Worm (Caenorhabditis elegans) whole organism, young adult: ENCODE data around the gene sre-14.

Experiments
- B0019.2 ChIP-seq: fragments of 200-800 bp; sonication (Bioruptor generic); conservative IDR thresholded peaks from 2 replicates; pipeline ENCODE4 v1.3.6; 2022; ENCODE audit warnings: missing genetic modification reagents, missing genetic modification characterization, missing compliant biosample characterization
- B0261.1 ChIP-seq: sonication (generic microtip); optimal IDR thresholded peaks from 2 replicates; lab custom pipeline; 2016; ENCODE audit warnings: mild to moderate bottlenecking, missing genetic modification characterization, moderate library complexity, missing compliant biosample characterization
- F10E7.11 ChIP-seq: sonication (generic microtip); optimal IDR thresholded peaks from 2 replicates; lab custom pipeline; 2017; ENCODE audit warnings: mild to moderate bottlenecking, missing genetic modification characterization, moderate library complexity, missing compliant biosample characterization
- F55B11.4 ChIP-seq: sonication (generic microtip); optimal IDR thresholded peaks from 2 replicates; lab custom pipeline; 2016; ENCODE audit warnings: missing compliant biosample characterization, missing genetic modification characterization, borderline replicate concordance; ENCODE audit not compliant: insufficient read depth
- T26A5.8 ChIP-seq: sonication (generic microtip); optimal IDR thresholded peaks from 2 replicates; lab custom pipeline; 2016; ENCODE audit warnings: missing genetic modification characterization, missing compliant biosample characterization
- Y53F4B.3 ChIP-seq: fragments of 200-800 bp; sonication (Bioruptor generic); IDR thresholded peaks from 2 replicates; pipeline ENCODE4 v1.3.6; 2022; ENCODE audit warnings: missing genetic modification reagents, missing genetic modification characterization, missing compliant biosample characterization
- Y53G8AR.9 ChIP-seq: fragments of 200-800 bp; sonication (Bioruptor generic); conservative IDR thresholded peaks from 2 replicates; pipeline ENCODE4 v1.3.6; 2022; ENCODE audit warnings: missing genetic modification reagents, missing genetic modification characterization, missing compliant biosample characterization
- ZK185.1 ChIP-seq: sonication (generic microtip); optimal IDR thresholded peaks from 2 replicates; lab custom pipeline; 2016; ENCODE audit warnings: mild to moderate bottlenecking, missing genetic modification characterization, missing compliant biosample characterization; ENCODE audit not compliant: poor library complexity, severe bottlenecking
- aptf-2 ChIP-seq: fragments of 200-800 bp; sonication (Bioruptor generic); conservative IDR thresholded peaks from 2 replicates; pipeline ENCODE4 v1.3.6; 2022; ENCODE audit warnings: missing genetic modification reagents, missing genetic modification characterization, missing compliant biosample characterization
- atf-7 ChIP-seq: sonication (generic microtip); optimal IDR thresholded peaks from 2 replicates; lab custom pipeline; 2017; ENCODE audit warnings: mild to moderate bottlenecking, missing genetic modification characterization, missing compliant biosample characterization
- attf-3 ChIP-seq: fragments of 200-800 bp; sonication (Bioruptor generic); conservative IDR thresholded peaks from 2 replicates; pipeline ENCODE4 v1.3.6; 2022; ENCODE audit warnings: missing genetic modification reagents, missing genetic modification characterization, missing compliant biosample characterization
- cebp-1 ChIP-seq, 2 experiments: fragments of 200-800 bp in 1 of 2; sonication (Bioruptor generic) in 1 of 2; sonication (generic microtip) in 1 of 2; IDR thresholded peaks in 1 of 2; optimal IDR thresholded peaks in 1 of 2; 2 replicates each; pipeline versions ENCODE4 v1.3.6 to Lab custom; 2017 to 2022; ENCODE audit warnings: missing compliant biosample characterization in 2 of 2, missing genetic modification characterization in 2 of 2, mild to moderate bottlenecking in 1 of 2, missing genetic modification reagents in 1 of 2, moderate library complexity in 1 of 2
- cebp-2 ChIP-seq: fragments of 200-800 bp; sonication (Bioruptor generic); IDR thresholded peaks from 2 replicates; pipeline ENCODE4 v1.3.6; 2022; ENCODE audit warnings: missing genetic modification characterization, missing compliant biosample characterization
- ceh-91 ChIP-seq: fragments of 200-800 bp; sonication (Bioruptor generic); IDR thresholded peaks from 2 replicates; pipeline ENCODE4 v1.3.6; 2022; ENCODE audit warnings: missing genetic modification reagents, missing genetic modification characterization, missing compliant biosample characterization
- die-1 ChIP-seq: sonication (generic microtip); optimal IDR thresholded peaks from 2 replicates; lab custom pipeline; 2016; ENCODE audit warnings: missing genotype, mild to moderate bottlenecking, missing genetic modification characterization, missing compliant biosample characterization
- dpff-1 ChIP-seq: sonication (generic microtip); optimal IDR thresholded peaks from 2 replicates; lab custom pipeline; 2017; ENCODE audit warnings: mild to moderate bottlenecking, missing genetic modification characterization, missing compliant biosample characterization
- efl-1 ChIP-seq: fragments of 150-350 bp; optimal IDR thresholded peaks from 2 replicates; lab custom pipeline; 2014; ENCODE audit warnings: missing biosample characterization, missing genetic modification reagents, missing genetic modification characterization
- egrh-3 ChIP-seq: fragments of 200-800 bp; sonication (Bioruptor generic); IDR thresholded peaks from 2 replicates; pipeline ENCODE4 v1.3.6; 2022; ENCODE audit warnings: missing genetic modification reagents, missing genetic modification characterization, missing compliant biosample characterization
- lin-40 ChIP-seq: sonication (generic microtip); optimal IDR thresholded peaks from 2 replicates; lab custom pipeline; 2016; ENCODE audit warnings: missing genetic modification characterization, mild to moderate bottlenecking, missing compliant biosample characterization, missing genotype, missing genetic modification reagents
- lsy-27 ChIP-seq: sonication (generic microtip); optimal IDR thresholded peaks from 2 replicates; lab custom pipeline; 2017; ENCODE audit warnings: missing genetic modification characterization, mild to moderate bottlenecking, missing compliant biosample characterization, antibody characterized with exemption, missing genotype, borderline replicate concordance; ENCODE audit not compliant: insufficient read depth
- madf-8 ChIP-seq: fragments of 200-800 bp; sonication (Bioruptor generic); conservative IDR thresholded peaks from 2 replicates; pipeline ENCODE4 v1.3.6; 2022; ENCODE audit warnings: missing genetic modification reagents, missing genetic modification characterization, missing compliant biosample characterization
- mes-4 ChIP-seq: sonication (generic microtip); optimal IDR thresholded peaks from 2 replicates; lab custom pipeline; 2016; ENCODE audit warnings: missing genotype, missing genetic modification characterization, missing compliant biosample characterization
- nfya-2 ChIP-seq: fragments of 200-800 bp; sonication (Bioruptor generic); IDR thresholded peaks from 2 replicates; pipeline ENCODE4 v1.3.6; 2022; ENCODE audit warnings: missing genetic modification reagents, missing genetic modification characterization, missing compliant biosample characterization
- nhr-120 ChIP-seq: fragments of 200-800 bp; sonication (Bioruptor generic); IDR thresholded peaks from 2 replicates; pipeline ENCODE4 v1.3.6; 2022; ENCODE audit warnings: missing genetic modification characterization, missing compliant biosample characterization
- pbrm-1 ChIP-seq: fragments of 200-800 bp; sonication (Bioruptor generic); IDR thresholded peaks from 2 replicates; pipeline ENCODE4 v1.3.6; 2022; ENCODE audit warnings: missing genetic modification reagents, missing genetic modification characterization, missing compliant biosample characterization
- xnd-1 ChIP-seq: sonication (generic microtip); optimal IDR thresholded peaks from 2 replicates; lab custom pipeline; 2016; ENCODE audit warnings: missing genotype, missing genetic modification reagents, missing genetic modification characterization, missing compliant biosample characterization
- zfh-2 ChIP-seq: fragments of 200-800 bp; sonication (Bioruptor generic); conservative IDR thresholded peaks from 2 replicates; pipeline ENCODE4 v1.3.6; 2022; ENCODE audit warnings: missing genetic modification reagents, missing genetic modification characterization, missing compliant biosample characterization
- ztf-22 ChIP-seq: fragments of 200-800 bp; sonication (Bioruptor generic); optimal IDR thresholded peaks from 2 replicates; lab custom pipeline; 2018; ENCODE audit warnings: mild to moderate bottlenecking, missing genetic modification characterization, moderate library complexity, missing compliant biosample characterization
- ztf-25 ChIP-seq: fragments of 200-800 bp; sonication (Bioruptor generic); IDR thresholded peaks from 2 replicates; pipeline ENCODE4 v1.3.6; 2022; ENCODE audit warnings: missing genetic modification reagents, missing genetic modification characterization, missing compliant biosample characterization

Gene sre-14

DNA sequence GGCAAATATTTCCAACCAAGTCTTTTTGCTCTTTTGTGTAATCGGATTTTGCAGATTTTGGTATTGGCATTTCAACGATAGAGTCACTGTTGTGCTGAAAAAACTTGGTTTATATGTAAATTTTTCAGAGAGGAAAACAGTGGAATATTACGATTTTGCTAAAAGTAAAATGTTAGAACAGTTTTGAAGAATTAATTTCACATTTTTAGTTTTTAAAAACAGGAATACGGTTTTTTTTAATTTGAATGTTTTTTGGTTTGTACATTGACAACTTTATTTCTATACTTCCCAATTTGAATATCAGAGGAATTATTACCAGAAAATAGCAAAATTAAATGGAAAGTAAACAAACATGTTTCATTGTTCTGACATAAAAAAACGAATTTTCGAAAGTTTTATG lies 8.7 kb downstream of the sre-14 start, which contains the start of gene dnj-26:
Gene dnj-26, minus strand, starts transcription at position 101 of the 400 bp plus-strand sequence.
- no peak for TF ChIP-seq Y53G8AR.9 (GFP tag; lab: Robert Waterston, UW)
- no peak for TF ChIP-seq ZK185.1 (tag; lab: Kevin White, UChicago)
- no peak for TF ChIP-seq nfya-2
- no peak for TF ChIP-seq nhr-120
- TF ChIP-seq F10E7.11: no peak
- no peak for TF ChIP-seq pbrm-1 (GFP tag; lab: Robert Waterston, UW)
- no peak for TF ChIP-seq B0019.2 (GFP tag; lab: Robert Waterston, UW)
- no peak for TF ChIP-seq madf-8 (GFP tag; lab: Robert Waterston, UW)
- TF ChIP-seq lin-40: no peak
- TF ChIP-seq Y53F4B.3 (GFP tag; lab: Robert Waterston, UW): no peak
- TF ChIP-seq cebp-1 (GFP tag; IDR thresholded peaks at IDR 0.05; lab: Robert Waterston, UW): no peak
- no peak for TF ChIP-seq cebp-1 (tag; optimal IDR thresholded peaks at IDR 0.05; lab: Kevin White, UChicago)

DNA sequence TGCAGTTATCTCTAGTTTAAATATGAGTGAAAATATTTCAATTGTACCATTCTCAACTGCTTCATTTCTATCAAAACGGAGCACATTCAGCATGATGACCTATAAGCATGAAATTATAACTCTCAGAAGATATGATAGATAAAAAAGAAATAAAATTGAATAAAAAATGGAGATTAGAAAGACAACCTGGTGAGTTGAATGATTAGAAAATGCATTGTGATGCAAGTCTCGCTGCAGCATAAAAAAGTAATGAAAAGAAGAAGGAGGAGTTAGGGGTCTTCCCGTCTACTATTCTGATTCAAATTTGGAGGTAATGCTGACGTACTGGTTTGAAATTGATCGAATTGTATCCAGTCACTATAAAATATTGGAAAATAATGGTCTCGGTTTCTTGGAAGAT lies 16.5 kb downstream of the sre-14 start, which contains the start of gene sre-15:
Gene sre-15, minus strand, starts transcription at position 101 of the 400 bp plus-strand sequence.
- TF ChIP-seq F55B11.4 (tag; lab: Kevin White, UChicago): no peak

DNA sequence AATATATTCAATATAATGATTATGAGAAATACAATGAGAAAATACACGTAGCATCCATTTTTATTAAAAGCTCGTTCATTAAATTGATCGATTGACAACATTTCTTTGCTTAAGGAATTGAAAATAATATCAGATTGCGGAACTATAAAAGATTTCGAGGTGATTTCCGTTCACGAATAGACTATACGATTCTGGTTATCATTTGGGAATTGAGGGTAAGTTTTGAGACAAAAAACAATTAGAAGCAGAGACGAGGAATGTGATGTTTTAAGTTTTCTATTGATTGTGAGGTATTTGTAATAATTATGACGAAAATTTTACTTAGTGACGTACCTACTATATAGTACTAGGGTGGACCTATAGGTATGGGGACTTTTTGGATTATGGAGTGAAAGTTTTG lies 22.4 kb downstream of the sre-14 start, which contains the start of gene sre-19:
Gene sre-19, minus strand, starts transcription at position 101 of the 400 bp plus-strand sequence.
- TF ChIP-seq ceh-91 (GFP tag; lab: Robert Waterston, UW): no peak
- TF ChIP-seq mes-4 (tag; lab: Kevin White, UChicago): no peak

DNA sequence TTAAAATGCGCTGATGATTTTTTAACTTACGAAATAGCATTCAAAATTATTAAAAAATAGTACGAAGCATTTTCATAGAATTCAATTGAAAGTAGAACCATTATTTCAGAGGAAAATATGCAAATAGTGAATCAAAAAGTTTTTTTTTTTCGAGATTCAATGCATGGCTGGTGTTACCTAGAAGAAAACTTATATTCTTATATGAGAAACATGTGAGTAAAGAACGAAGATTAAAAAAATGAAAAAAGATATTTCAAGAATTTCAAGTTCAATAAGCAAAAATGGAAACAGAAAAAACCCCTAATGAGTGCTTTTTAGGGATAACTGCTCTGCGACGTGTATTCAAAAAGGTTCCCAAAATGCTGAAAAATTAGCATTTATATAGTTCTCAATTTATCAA lies 25.2 kb downstream of the sre-14 start, which contains the start of gene sre-16:
Gene sre-16, minus strand, starts transcription at position 101 of the 400 bp plus-strand sequence.
- no peak for TF ChIP-seq cebp-1 (GFP tag; IDR thresholded peaks at IDR 0.05; lab: Robert Waterston, UW)
- no peak for TF ChIP-seq cebp-1 (tag; optimal IDR thresholded peaks at IDR 0.05; lab: Kevin White, UChicago)
- no peak for TF ChIP-seq egrh-3 (GFP tag; lab: Robert Waterston, UW)

DNA sequence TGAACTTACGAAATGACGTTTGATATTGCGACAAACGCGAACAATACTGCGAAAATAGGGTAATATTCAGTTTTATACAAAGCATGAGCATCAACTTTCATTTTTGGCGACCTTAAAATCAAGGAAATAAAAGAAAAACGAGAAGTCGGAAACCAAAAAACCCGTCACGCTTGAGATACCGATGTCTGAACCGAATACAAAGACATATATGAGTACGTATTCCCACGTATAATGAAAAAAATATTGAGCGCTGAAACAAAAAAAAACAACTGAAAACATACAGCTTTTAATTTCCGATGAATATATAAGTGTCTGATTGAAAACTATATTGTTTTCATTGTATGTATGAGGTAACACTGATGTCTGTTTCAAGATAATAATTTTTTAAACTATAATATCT lies 31.6 kb downstream of the sre-14 start, which contains the start of gene sre-18:
Gene sre-18, minus strand, starts transcription at position 101 of the 400 bp plus-strand sequence.
- TF ChIP-seq efl-1 (GFP tag; lab: Kevin White, UChicago) (no peak), lin-40 (no peak), T26A5.8 (tag; lab: Kevin White, UChicago) (no peak), B0261.1 (tag; lab: Kevin White, UChicago) (no peak), cebp-2 (GFP tag; lab: Robert Waterston, UW) (no peak), dpff-1 (tag; lab: Kevin White, UChicago) (no peak), atf-7 (no peak), lsy-27 (tag; lab: Kevin White, UChicago) (no peak), aptf-2 (GFP tag; lab: Robert Waterston, UW) (no peak), die-1 (no peak)

DNA sequence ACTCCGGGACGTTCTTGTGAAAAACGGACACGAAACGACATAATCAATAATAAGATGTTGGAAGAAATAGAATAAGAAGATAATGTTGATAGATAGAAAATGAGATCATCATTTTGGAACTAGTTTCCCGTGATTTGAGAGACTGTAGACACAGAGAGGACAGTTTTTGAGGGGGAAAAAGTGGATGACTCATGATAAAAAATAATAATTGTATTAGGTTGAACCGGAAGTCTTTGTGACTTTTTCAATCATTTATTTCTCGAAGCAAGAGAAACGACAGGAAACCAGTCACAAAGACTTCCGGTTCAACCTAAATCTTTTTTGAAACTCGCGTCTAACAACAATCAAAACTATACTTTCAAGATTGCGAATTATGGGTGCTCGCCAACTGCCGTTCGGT lies 34.2 kb downstream of the sre-14 start, which contains the start of gene mlt-3:
Gene mlt-3, minus strand, starts transcription at position 101 of the 400 bp plus-strand sequence.
- TF ChIP-seq ztf-25 (GFP tag; lab: Robert Waterston, UW) (no peak), zfh-2 (GFP tag; lab: Robert Waterston, UW) (no peak), ztf-22 (GFP tag; lab: Kevin White, UChicago) (no peak), attf-3 (GFP tag; lab: Robert Waterston, UW) (no peak), xnd-1 (tag; lab: Kevin White, UChicago) (no peak)
